Worm (Caenorhabditis elegans): Measurements from ENCODE around the gene tbx-11.

Gene tbx-11

ce11 chrIII:6055706-6056105 is 8.9 kb upstream of the tbx-11 start, which contains the start of gene F40H6.5:
Gene F40H6.5 (minus strand): TSS chrIII:6055806.
- TF ChIP-seq pros-1 (tag; optimal IDR thresholded peaks at IDR 0.05) = no peak
- no peak for TF ChIP-seq ahr-1 (tag; optimal IDR thresholded peaks at IDR 0.05)
- TF ChIP-seq pha-2 (tag; optimal IDR thresholded peaks at IDR 0.05) = no peak
- no peak for TF ChIP-seq sox-4 (tag; optimal IDR thresholded peaks at IDR 0.05)
- TF ChIP-seq ceh-2 (tag; optimal IDR thresholded peaks at IDR 0.05) = no peak
- no peak for TF ChIP-seq unc-86 (tag; optimal IDR thresholded peaks at IDR 0.05)
- TF ChIP-seq hlh-30 (tag; optimal IDR thresholded peaks at IDR 0.05; ENCODE audit: insufficient read depth) = no peak
- no peak for TF ChIP-seq dve-1 (tag; optimal IDR thresholded peaks at IDR 0.05)
- no peak for TF ChIP-seq ttx-3 (tag; optimal IDR thresholded peaks at IDR 0.05)

ce11 chrIII:6039370-6039769 is 7.4 kb downstream of the tbx-11 start, which contains the start of gene ift-139:
Gene ift-139 (minus strand): TSS chrIII:6039470.
- TF ChIP-seq fkh-10 (GFP tag; optimal IDR thresholded peaks at IDR 0.05) = no peak
- no peak for TF ChIP-seq pag-3 (tag; optimal IDR thresholded peaks at IDR 0.05; ENCODE audit: borderline replicate concordance)
- no peak for TF ChIP-seq unc-42 (tag; optimal IDR thresholded peaks at IDR 0.05)
- no peak for TF ChIP-seq ets-4 (tag; optimal IDR thresholded peaks at IDR 0.05)
- TF ChIP-seq ceh-2 (tag; optimal IDR thresholded peaks at IDR 0.05) = no peak
- TF ChIP-seq unc-86 (tag; optimal IDR thresholded peaks at IDR 0.05) = no peak
- no peak for TF ChIP-seq K09A11.1 (tag; optimal IDR thresholded peaks at IDR 0.05; ENCODE audit: insufficient read depth)
- no peak for TF ChIP-seq fkh-6 (tag; optimal IDR thresholded peaks at IDR 0.05)
- no peak for TF ChIP-seq lim-6 (tag; optimal IDR thresholded peaks at IDR 0.05)
- TF ChIP-seq lin-11 (tag; optimal IDR thresholded peaks at IDR 0.05) = no peak
- TF ChIP-seq ceh-45 (GFP tag; IDR thresholded peaks at IDR 0.05) = no peak
- no peak for TF ChIP-seq K02D7.2 (tag; optimal IDR thresholded peaks at IDR 0.05)
- no peak for TF ChIP-seq hlh-8 (tag; optimal IDR thresholded peaks at IDR 0.05)
- no peak for TF ChIP-seq pha-2 (tag; optimal IDR thresholded peaks at IDR 0.05)
- TF ChIP-seq sox-4 (tag; optimal IDR thresholded peaks at IDR 0.05) = no peak
- no peak for TF ChIP-seq npax-4 (tag; optimal IDR thresholded peaks at IDR 0.05)
- TF ChIP-seq ahr-1 (tag; optimal IDR thresholded peaks at IDR 0.05) = no peak
- TF ChIP-seq mec-3 (tag; optimal IDR thresholded peaks at IDR 0.05; ENCODE audit: borderline replicate concordance) = no peak
- no peak for TF ChIP-seq pat-9 (tag; optimal IDR thresholded peaks at IDR 0.05)
- no peak for TF ChIP-seq C38D4.7 (GFP tag; optimal IDR thresholded peaks at IDR 0.05)

ce11 chrIII:6030483-6030882 is 16.3 kb downstream of the tbx-11 start, which contains the start of gene ZK328.6:
Gene ZK328.6 (minus strand): TSS chrIII:6030583.
- no peak for TF ChIP-seq unc-42 (tag; optimal IDR thresholded peaks at IDR 0.05)
- TF ChIP-seq ttx-3 (tag; optimal IDR thresholded peaks at IDR 0.05) = no peak
- TF ChIP-seq unc-3 (GFP tag; conservative IDR thresholded peaks at IDR 0.05) = no peak
- TF ChIP-seq unc-3 (tag; optimal IDR thresholded peaks at IDR 0.05) = no peak

- TF ChIP-seq C08G9.2 (tag; optimal IDR thresholded peaks at IDR 0.05) = no peak
- no peak for TF ChIP-seq gmeb-2 (tag; optimal IDR thresholded peaks at IDR 0.05)
- TF ChIP-seq tbx-2 (tag; optimal IDR thresholded peaks at IDR 0.05) = no peak
- no peak for TF ChIP-seq ceh-2 (tag; optimal IDR thresholded peaks at IDR 0.05)
- TF ChIP-seq Y22D7AL.16 (tag; optimal IDR thresholded peaks at IDR 0.05) = no peak
- no peak for TF ChIP-seq hlh-6 (tag; optimal IDR thresholded peaks at IDR 0.05)
- TF ChIP-seq C38D4.7 (GFP tag; optimal IDR thresholded peaks at IDR 0.05) = no peak
- TF ChIP-seq lin-11 (tag; optimal IDR thresholded peaks at IDR 0.05) = no peak
- TF ChIP-seq hlh-15 (tag; optimal IDR thresholded peaks at IDR 0.05) = no peak
- no peak for TF ChIP-seq ceh-45 (GFP tag; IDR thresholded peaks at IDR 0.05)
- no peak for TF ChIP-seq ceh-24 (tag; optimal IDR thresholded peaks at IDR 0.05)
Observed at ce11 chrIII:6028432-6028831, 18.3 kb downstream of the tbx-11 start, which contains the start of gene tbx-7. Gene tbx-7 (minus strand): TSS chrIII:6028532.

Measured in whole organism, late embryonic.